Worm (Caenorhabditis elegans) whole organism, early embryonic: ENCODE results near the gene C01C4.2.

Experiments used
- ama-1 ChIP-seq: fragments of 150-350 bp; optimal IDR thresholded peaks from 2 replicates; lab custom pipeline; 2014
- pes-1 ChIP-seq: fragments of 200-800 bp; sonication (Bioruptor generic); IDR thresholded peaks from 2 replicates; pipeline ENCODE4 v1.3.6; 2022; ENCODE audit warnings: missing genetic modification reagents, missing genetic modification characterization, missing compliant biosample characterization
- scrt-1 ChIP-seq: fragments of 200-800 bp; sonication (Bioruptor generic); IDR thresholded peaks from 2 replicates; pipeline ENCODE4 v1.3.6; 2022; ENCODE audit warnings: missing genetic modification characterization, missing compliant biosample characterization
- tbx-11 ChIP-seq: fragments of 200-800 bp; sonication (Bioruptor generic); IDR thresholded peaks from 2 replicates; pipeline ENCODE4 v1.3.6; 2022; ENCODE audit warnings: missing genetic modification characterization, missing compliant biosample characterization
- tra-4 ChIP-seq: sonication (generic microtip); optimal IDR thresholded peaks from 2 replicates; lab custom pipeline; 2017; ENCODE audit warnings: missing genetic modification characterization, missing compliant biosample characterization

ce11 chrX:3696603-3697002, 18.3 kb upstream of the C01C4.2 start, which contains the start of gene C01C4.3:
- TF ChIP-seq scrt-1 (no peak), ama-1 (lab: Kevin White, UChicago) (no peak), tbx-11 (GFP tag; lab: Robert Waterston, UW) (no peak), tra-4 (tag; lab: Kevin White, UChicago) (no peak), pes-1 (GFP tag; lab: Robert Waterston, UW) (no peak)
